Fruit fly (Drosophila melanogaster) whole organism, embryonic: ENCODE data around the gene mop.

Experiments
- Abd-B ChIP-seq: fragments of 200-800 bp; sonication (Bioruptor generic); optimal IDR thresholded peaks from 2 replicates; lab custom pipeline; 2018; ENCODE audit warnings: missing biosample characterization, mild to moderate bottlenecking, missing genetic modification characterization, moderate library complexity
- Ada2b ChIP-seq: fragments of 200-800 bp; sonication (Bioruptor generic); IDR thresholded peaks from 2 replicates; pipeline ENCODE4 v1.3.6; 2022; ENCODE audit warnings: missing biosample characterization, missing genetic modification characterization
- Bgb ChIP-seq: fragments of 200-800 bp; sonication (Bioruptor generic); IDR thresholded peaks from 2 replicates; pipeline ENCODE4 v1.3.6; 2022; ENCODE audit warnings: missing biosample characterization, missing genetic modification characterization; ENCODE audit not compliant: partially characterized antibody
- BtbVII ChIP-seq: fragments of 200-800 bp; sonication (Bioruptor generic); optimal IDR thresholded peaks from 3 replicates; lab custom pipeline; 2017; ENCODE audit warnings: missing biosample characterization, mild to moderate bottlenecking, missing genetic modification characterization
- CG10274 ChIP-seq: fragments of 200-800 bp; sonication (Bioruptor generic); optimal IDR thresholded peaks from 3 replicates; lab custom pipeline; 2017; ENCODE audit warnings: missing biosample characterization, mild to moderate bottlenecking, missing genetic modification characterization
- CG10543 ChIP-seq: fragments of 200-800 bp; sonication (Bioruptor generic); optimal IDR thresholded peaks from 3 replicates; lab custom pipeline; 2017; ENCODE audit warnings: missing biosample characterization, mild to moderate bottlenecking, missing genetic modification characterization, moderate library complexity
- CG11247 ChIP-seq: fragments of 200-800 bp; sonication (Bioruptor generic); IDR thresholded peaks from 2 replicates; pipeline ENCODE4 v1.3.6; 2022; ENCODE audit warnings: missing biosample characterization, missing genetic modification characterization
- CG12236 ChIP-seq: fragments of 200-800 bp; sonication (Bioruptor generic); optimal IDR thresholded peaks from 2 replicates; lab custom pipeline; 2016; ENCODE audit warnings: missing biosample characterization, missing genetic modification characterization
- CG13123 ChIP-seq: fragments of 200-800 bp; sonication (Bioruptor generic); optimal IDR thresholded peaks from 2 replicates; lab custom pipeline; 2016; ENCODE audit warnings: missing biosample characterization, missing genetic modification characterization
- CG15514 ChIP-seq: fragments of 200-800 bp; sonication (Bioruptor generic); optimal IDR thresholded peaks from 3 replicates; lab custom pipeline; 2017; ENCODE audit warnings: missing biosample characterization, missing genetic modification characterization, mild to moderate bottlenecking, moderate library complexity, missing genetic modification reagents
- CG16815 ChIP-seq: fragments of 200-800 bp; sonication (Bioruptor generic); optimal IDR thresholded peaks from 3 replicates; lab custom pipeline; 2017; ENCODE audit warnings: missing biosample characterization, mild to moderate bottlenecking, missing genetic modification characterization
- CG16863 ChIP-seq: fragments of 200-800 bp; sonication (Bioruptor generic); optimal IDR thresholded peaks from 3 replicates; lab custom pipeline; 2016; ENCODE audit warnings: missing biosample characterization, missing genetic modification characterization
- CG17568 ChIP-seq: fragments of 200-800 bp; sonication (Bioruptor generic); optimal IDR thresholded peaks from 2 replicates; lab custom pipeline; 2018; ENCODE audit warnings: missing biosample characterization, mild to moderate bottlenecking, missing genetic modification characterization, moderate library complexity
- CG2116 ChIP-seq: fragments of 200-800 bp; sonication (Bioruptor generic); optimal IDR thresholded peaks from 3 replicates; lab custom pipeline; 2018; ENCODE audit warnings: missing biosample characterization, mild to moderate bottlenecking, missing genetic modification characterization
- CG2120 ChIP-seq: fragments of 200-800 bp; sonication (Bioruptor generic); optimal IDR thresholded peaks from 3 replicates; lab custom pipeline; 2016; ENCODE audit warnings: missing biosample characterization, missing genetic modification characterization
- CG2202 ChIP-seq: fragments of 200-800 bp; sonication (Bioruptor generic); optimal IDR thresholded peaks from 2 replicates; lab custom pipeline; 2018; ENCODE audit warnings: missing biosample characterization, mild to moderate bottlenecking, missing genetic modification characterization
- CG32532 ChIP-seq: fragments of 200-800 bp; sonication (Bioruptor generic); IDR thresholded peaks from 2 replicates; pipeline ENCODE4 v1.3.6; 2022; ENCODE audit warnings: missing biosample characterization, missing genetic modification characterization
- CG32767 ChIP-seq: fragments of 200-800 bp; sonication (Bioruptor generic); IDR thresholded peaks from 2 replicates; pipeline ENCODE4 v1.3.6; 2022; ENCODE audit warnings: missing biosample characterization, missing genetic modification characterization
- CG34224 ChIP-seq: fragments of 200-800 bp; sonication (Bioruptor generic); IDR thresholded peaks from 3 replicates; pipeline ENCODE4 v1.3.6; 2022; ENCODE audit warnings: missing biosample characterization, missing genetic modification characterization; ENCODE audit not compliant: partially characterized antibody
- CG4360 ChIP-seq: fragments of 200-800 bp; sonication (Bioruptor generic); IDR thresholded peaks from 2 replicates; pipeline ENCODE4 v1.3.6; 2022; ENCODE audit warnings: missing biosample characterization, missing genetic modification characterization
- CG4820 ChIP-seq: fragments of 200-800 bp; sonication (Bioruptor generic); optimal IDR thresholded peaks from 3 replicates; lab custom pipeline; 2016; ENCODE audit warnings: missing biosample characterization, missing genetic modification characterization
- CG7372 ChIP-seq: fragments of 200-800 bp; sonication (Bioruptor generic); IDR thresholded peaks from 2 replicates; pipeline ENCODE4 v1.3.6; 2022; ENCODE audit warnings: missing biosample characterization, missing genetic modification characterization
- CG7963 ChIP-seq: fragments of 200-800 bp; sonication (Bioruptor generic); IDR thresholded peaks from 3 replicates; pipeline ENCODE4 v1.3.6; 2022; ENCODE audit warnings: missing biosample characterization, missing genetic modification characterization; ENCODE audit not compliant: partially characterized antibody
- CG8388 ChIP-seq: fragments of 200-800 bp; sonication (Bioruptor generic); optimal IDR thresholded peaks from 2 replicates; lab custom pipeline; 2019; ENCODE audit warnings: missing biosample characterization, mild to moderate bottlenecking, missing genetic modification characterization, moderate library complexity
- CG9876 ChIP-seq: fragments of 200-800 bp; sonication (Bioruptor generic); optimal IDR thresholded peaks from 2 replicates; lab custom pipeline; 2016; ENCODE audit warnings: missing biosample characterization, missing genetic modification characterization
- CoRest ChIP-seq: fragments of 200-800 bp; sonication (Bioruptor generic); optimal IDR thresholded peaks from 3 replicates; lab custom pipeline; 2018; ENCODE audit warnings: missing biosample characterization, mild to moderate bottlenecking, missing genetic modification characterization, moderate library complexity
- CrebB ChIP-seq: fragments of 200-800 bp; sonication (Bioruptor generic); optimal IDR thresholded peaks from 3 replicates; lab custom pipeline; 2018; ENCODE audit warnings: missing biosample characterization, mild to moderate bottlenecking, missing genetic modification characterization
- Dip3 ChIP-seq: fragments of 200-800 bp; sonication (Bioruptor generic); optimal IDR thresholded peaks from 3 replicates; lab custom pipeline; 2016; ENCODE audit warnings: missing biosample characterization, missing genetic modification characterization
- Fer2 ChIP-seq: fragments of 200-800 bp; sonication (Bioruptor generic); optimal IDR thresholded peaks from 2 replicates; lab custom pipeline; 2018; ENCODE audit warnings: missing biosample characterization, mild to moderate bottlenecking, missing genetic modification characterization, moderate library complexity
- Fer3 ChIP-seq: fragments of 200-800 bp; sonication (Bioruptor generic); optimal IDR thresholded peaks from 2 replicates; lab custom pipeline; 2018; ENCODE audit warnings: missing biosample characterization, mild to moderate bottlenecking, missing genetic modification characterization, moderate library complexity
- HHEX ChIP-seq: fragments of 200-800 bp; sonication (Bioruptor generic); optimal IDR thresholded peaks from 3 replicates; lab custom pipeline; 2017; ENCODE audit warnings: missing biosample characterization, mild to moderate bottlenecking, missing genetic modification characterization, missing genetic modification reagents
- Hey ChIP-seq: fragments of 200-800 bp; sonication (Bioruptor generic); optimal IDR thresholded peaks from 3 replicates; lab custom pipeline; 2018; ENCODE audit warnings: missing biosample characterization, mild to moderate bottlenecking, missing genetic modification characterization
- Jarid2 ChIP-seq: fragments of 200-800 bp; sonication (Bioruptor generic); optimal IDR thresholded peaks from 3 replicates; lab custom pipeline; 2017; ENCODE audit warnings: mild to moderate bottlenecking, missing biosample characterization, missing genetic modification reagents, missing genetic modification characterization
- Opbp ChIP-seq: fragments of 200-800 bp; sonication (Bioruptor generic); IDR thresholded peaks from 3 replicates; pipeline ENCODE4 v1.3.6; 2022; ENCODE audit warnings: missing biosample characterization, missing genetic modification characterization; ENCODE audit not compliant: partially characterized antibody
- Poxn ChIP-seq: fragments of 200-800 bp; sonication (Bioruptor generic); IDR thresholded peaks from 2 replicates; pipeline ENCODE4 v1.3.6; 2022; ENCODE audit warnings: missing biosample characterization, missing genetic modification characterization
- Side ChIP-seq: fragments of 200-800 bp; sonication (Bioruptor generic); optimal IDR thresholded peaks from 2 replicates; lab custom pipeline; 2016; ENCODE audit warnings: missing biosample characterization, missing genetic modification characterization
- Sin3A ChIP-seq: fragments of >200 bp; optimal IDR thresholded peaks from 2 replicates; lab custom pipeline; 2018
- TFAM ChIP-seq: fragments of 200-800 bp; sonication (Bioruptor generic); optimal IDR thresholded peaks from 2 replicates; lab custom pipeline; 2017; ENCODE audit warnings: missing biosample characterization, missing genetic modification characterization, inconsistent platforms
- YL-1 ChIP-seq: fragments of 200-800 bp; sonication (Bioruptor generic); optimal IDR thresholded peaks from 3 replicates; lab custom pipeline; 2017; ENCODE audit warnings: missing biosample characterization, mild to moderate bottlenecking, missing genetic modification characterization
- ab ChIP-seq: fragments of 200-800 bp; sonication (Bioruptor generic); optimal IDR thresholded peaks from 2 replicates; lab custom pipeline; 2016; ENCODE audit warnings: missing biosample characterization, missing genetic modification characterization
- caup ChIP-seq: fragments of 200-800 bp; sonication (Bioruptor generic); optimal IDR thresholded peaks from 3 replicates; lab custom pipeline; 2017; ENCODE audit warnings: missing biosample characterization, mild to moderate bottlenecking, missing genetic modification characterization, moderate library complexity; ENCODE audit not compliant: severe bottlenecking
- ewg ChIP-seq: fragments of 200-800 bp; sonication (Bioruptor generic); optimal IDR thresholded peaks from 3 replicates; lab custom pipeline; 2017; ENCODE audit warnings: mild to moderate bottlenecking, missing biosample characterization, missing genetic modification reagents, missing genetic modification characterization
- fd96Cb ChIP-seq: fragments of 200-800 bp; sonication (Bioruptor generic); optimal IDR thresholded peaks from 2 replicates; lab custom pipeline; 2018; ENCODE audit warnings: missing biosample characterization, mild to moderate bottlenecking, missing genetic modification characterization, moderate library complexity
- gfzf ChIP-seq: fragments of 200-800 bp; sonication (Bioruptor generic); optimal IDR thresholded peaks from 2 replicates; lab custom pipeline; 2016; ENCODE audit warnings: missing biosample characterization, mild to moderate bottlenecking, missing genetic modification characterization, moderate library complexity
- ham ChIP-seq: fragments of 200-800 bp; sonication (Bioruptor generic); IDR thresholded peaks from 2 replicates; pipeline ENCODE4 v1.3.6; 2022; ENCODE audit warnings: missing biosample characterization, missing genetic modification characterization
- tap ChIP-seq: fragments of 200-800 bp; optimal IDR thresholded peaks from 3 replicates; lab custom pipeline; 2019; ENCODE audit warnings: missing biosample characterization, mild to moderate bottlenecking, missing genetic modification characterization, moderate library complexity
- tna ChIP-seq: fragments of 200-800 bp; sonication (Bioruptor generic); IDR thresholded peaks from 2 replicates; pipeline ENCODE4 v1.3.6; 2022; ENCODE audit warnings: missing biosample characterization, missing genetic modification characterization; ENCODE audit not compliant: partially characterized antibody
- ttk ChIP-seq: fragments of 200-800 bp; sonication (Bioruptor generic); IDR thresholded peaks from 2 replicates; pipeline ENCODE4 v2.1.2; 2022; ENCODE audit warnings: missing biosample characterization, missing genetic modification characterization
- yki ChIP-seq: fragments of >200 bp; optimal IDR thresholded peaks from 3 replicates; lab custom pipeline; 2018

The mop gene

DNA sequence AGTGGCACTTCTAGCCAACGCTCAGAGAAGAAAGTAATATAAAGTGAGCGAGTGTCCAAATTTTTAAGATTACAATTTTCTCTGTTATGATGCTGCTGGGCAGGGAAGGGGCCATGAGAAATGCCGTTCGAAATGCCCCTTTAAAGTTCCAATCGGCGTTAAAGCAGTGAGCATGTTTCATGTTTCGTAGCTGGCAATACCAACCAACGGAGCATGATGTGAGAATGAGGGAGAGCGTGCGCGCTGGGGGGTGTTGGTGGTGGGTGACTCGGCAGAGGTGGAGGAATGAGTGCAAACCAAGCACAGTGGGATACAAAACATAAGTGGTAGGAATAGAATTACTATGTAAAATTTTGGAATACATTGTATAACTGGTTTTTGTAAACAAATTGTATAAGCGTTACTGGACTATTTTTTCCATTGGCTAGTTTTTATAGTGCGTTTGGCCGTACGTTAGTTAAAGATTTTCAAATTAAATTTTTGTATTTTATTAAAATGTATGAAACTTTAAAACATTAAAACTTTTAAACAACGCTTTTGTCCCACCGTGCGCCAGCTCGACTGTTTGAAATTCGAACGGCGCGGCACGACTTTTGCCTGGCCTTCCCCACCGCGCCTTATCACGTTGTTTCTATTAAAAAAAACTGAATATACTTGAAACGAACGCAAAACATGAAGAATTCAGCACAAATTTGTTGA, 16.7 kb downstream of the mop start (continued):
- TF ChIP-seq caup (GFP tag; lab: Kevin White, UChicago), result peak; percentile 100
- TF ChIP-seq CG12236 (GFP tag; lab: Kevin White, UChicago), result peak; percentile 98
- peak; percentile 100 for TF ChIP-seq BtbVII (GFP tag; lab: Kevin White, UChicago)
- peak; percentile 99 for TF ChIP-seq Side
- peak; percentile 28 for TF ChIP-seq gfzf (GFP tag; lab: Kevin White, UChicago)
- TF ChIP-seq tap (tag; lab: Kevin White, UChicago), result peak; percentile 100
- TF ChIP-seq CG34224 (GFP tag; lab: Robert Waterston, UW), result peak; percentile 33; the same call in 1 of the 3 replicates
- peak; percentile 97 for TF ChIP-seq CG10274 (GFP tag; lab: Kevin White, UChicago)
- TF ChIP-seq Sin3A (lab: Kevin White, UChicago), result no peak
- TF ChIP-seq Fer3 (tag; lab: Kevin White, UChicago), result peak; percentile 100
- peak; percentile 99 for TF ChIP-seq Dip3
- peak; percentile 94 for TF ChIP-seq CG2116 (GFP tag; lab: Kevin White, UChicago)
- peak; percentile 100 for TF ChIP-seq YL-1
- peak; percentile 59; the same call in 1 of the 2 replicates for TF ChIP-seq Bgb
- TF ChIP-seq Hey (tag; lab: Kevin White, UChicago), result peak; percentile 98
- peak; percentile 100 for TF ChIP-seq HHEX
- peak; percentile 100 for TF ChIP-seq CG7372 (GFP tag; lab: Robert Waterston, UW)
- peak; percentile 99 for TF ChIP-seq CG16863
- TF ChIP-seq CG10543 (GFP tag; lab: Kevin White, UChicago), result peak; percentile 100
- peak; percentile 100 for TF ChIP-seq fd96Cb
- peak; percentile 99 for TF ChIP-seq ttk
- peak; percentile 100 for TF ChIP-seq CoRest (tag; lab: Kevin White, UChicago)
- TF ChIP-seq CG16815, result peak; percentile 100
- TF ChIP-seq CG4360 (GFP tag; lab: Robert Waterston, UW), result peak; percentile 88
- peak; percentile 100 for TF ChIP-seq CG32532 (GFP tag; lab: Robert Waterston, UW)
- peak; percentile 100 for TF ChIP-seq CG32767 (GFP tag; lab: Robert Waterston, UW)
- peak; percentile 100 for TF ChIP-seq CG2120 (GFP tag; lab: Kevin White, UChicago)
- TF ChIP-seq tna (GFP tag; lab: Robert Waterston, UW), result peak; percentile 61
- TF ChIP-seq CG9876, result peak; percentile 98
- TF ChIP-seq ham (GFP tag; lab: Robert Waterston, UW), result peak; percentile 99
- TF ChIP-seq Poxn (GFP tag; lab: Robert Waterston, UW), result peak; percentile 99
- TF ChIP-seq CG17568, result peak; percentile 99
- peak; percentile 100 for TF ChIP-seq Fer2 (tag; lab: Kevin White, UChicago)
- peak; percentile 61 for TF ChIP-seq yki
- TF ChIP-seq Abd-B (GFP tag; lab: Kevin White, UChicago), result peak; percentile 100
- peak; percentile 99 for TF ChIP-seq CG2202 (tag; lab: Kevin White, UChicago)
- TF ChIP-seq CG15514, result peak; percentile 96
- peak; percentile 97 for TF ChIP-seq TFAM (GFP tag; lab: Kevin White, UChicago)
- TF ChIP-seq CG13123 (GFP tag; lab: Kevin White, UChicago), result peak; percentile 98
- peak; percentile 98 for TF ChIP-seq Jarid2
- no peak; the same call in 2 of the 3 replicates for TF ChIP-seq Opbp
- peak; percentile 99 for TF ChIP-seq Ada2b (GFP tag; lab: Robert Waterston, UW)
- TF ChIP-seq CG7963 (GFP tag; lab: Robert Waterston, UW), result 0 out of 3 replicates have a peak, but pooled peaks have one; percentile 25
- TF ChIP-seq CG11247, result peak; percentile 99
- peak; percentile 99 for TF ChIP-seq ewg (GFP tag; lab: Kevin White, UChicago)
- TF ChIP-seq ab (GFP tag; lab: Kevin White, UChicago), result peak; percentile 96
- TF ChIP-seq CG4820 (GFP tag; lab: Kevin White, UChicago), result peak; percentile 99
- peak; percentile 99 for TF ChIP-seq CG8388
- peak; percentile 99 for TF ChIP-seq CrebB (tag; lab: Kevin White, UChicago)
